Worm (Caenorhabditis elegans): ENCODE results near the gene W05B2.2.

DNA sequence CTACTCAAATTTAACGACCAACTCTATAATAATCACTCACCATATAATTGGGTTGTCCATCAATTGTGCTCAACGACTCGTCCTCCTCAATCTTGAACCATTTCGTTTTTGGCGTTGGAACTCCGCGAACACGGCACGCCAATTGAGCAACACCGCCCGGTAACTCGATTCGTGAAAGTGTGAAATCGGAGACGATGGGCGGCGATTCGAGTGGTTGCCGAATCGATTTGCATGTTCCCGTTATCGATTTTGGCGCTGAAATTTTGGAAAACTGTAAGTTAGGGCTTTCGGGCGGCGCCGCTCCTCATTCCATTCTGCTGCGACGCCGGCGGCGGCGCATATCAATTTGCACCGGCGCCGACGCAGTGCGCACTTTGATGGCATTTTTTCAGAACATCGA lies 15.2 kb downstream of the W05B2.2 start:
- no peak for TF ChIP-seq aly-2 (tag; optimal IDR thresholded peaks at IDR 0.05)
- TF ChIP-seq nhr-11 (tag; optimal IDR thresholded peaks at IDR 0.05) = no peak

Data from whole organism, L3 larva.